Fruit fly (Drosophila melanogaster) whole organism, embryonic: Measurements from ENCODE around the gene Efr.

Experiments
- Aef1 ChIP-seq: fragments of 200-800 bp; sonication (Bioruptor generic); IDR thresholded peaks from 3 replicates; pipeline ENCODE4 v1.3.6; 2022; ENCODE audit warnings: missing biosample characterization, missing genetic modification characterization
- Antp ChIP-seq: fragments of 200-800 bp; sonication (Bioruptor generic); optimal IDR thresholded peaks from 3 replicates; lab custom pipeline; 2016; ENCODE audit warnings: missing biosample characterization, missing genetic modification characterization
- Asciz ChIP-seq: fragments of 200-800 bp; sonication (Bioruptor generic); optimal IDR thresholded peaks from 2 replicates; lab custom pipeline; 2017; ENCODE audit warnings: missing biosample characterization, mild to moderate bottlenecking, missing genetic modification characterization, missing genetic modification reagents
- Bgb ChIP-seq: fragments of 200-800 bp; sonication (Bioruptor generic); IDR thresholded peaks from 2 replicates; pipeline ENCODE4 v1.3.6; 2022; ENCODE audit warnings: missing biosample characterization, missing genetic modification characterization; ENCODE audit not compliant: partially characterized antibody
- Blimp-1 ChIP-seq: fragments of 200-800 bp; sonication (Bioruptor generic); optimal IDR thresholded peaks from 3 replicates; lab custom pipeline; 2018; ENCODE audit warnings: missing biosample characterization, missing genetic modification characterization, mild to moderate bottlenecking, moderate library complexity, missing genetic modification reagents
- CG10321 ChIP-seq: fragments of 200-800 bp; sonication (Bioruptor generic); IDR thresholded peaks from 2 replicates; pipeline ENCODE4 v1.3.6; 2022; ENCODE audit warnings: missing biosample characterization, missing genetic modification characterization
- CG11093 ChIP-seq: fragments of 200-800 bp; sonication (Bioruptor generic); IDR thresholded peaks from 3 replicates; pipeline ENCODE4 v1.3.6; 2022; ENCODE audit warnings: missing biosample characterization, missing genetic modification characterization
- CG12744 ChIP-seq: fragments of 200-800 bp; sonication (Bioruptor generic); optimal IDR thresholded peaks from 2 replicates; lab custom pipeline; 2016; ENCODE audit warnings: missing biosample characterization, missing genetic modification characterization
- CG16863 ChIP-seq: fragments of 200-800 bp; sonication (Bioruptor generic); optimal IDR thresholded peaks from 3 replicates; lab custom pipeline; 2016; ENCODE audit warnings: missing biosample characterization, missing genetic modification characterization
- CG17186 ChIP-seq: fragments of 200-800 bp; sonication (Bioruptor generic); optimal IDR thresholded peaks from 3 replicates; lab custom pipeline; 2017; ENCODE audit warnings: missing biosample characterization, missing genetic modification reagents, missing genetic modification characterization
- CG2116 ChIP-seq: fragments of 200-800 bp; sonication (Bioruptor generic); optimal IDR thresholded peaks from 3 replicates; lab custom pipeline; 2018; ENCODE audit warnings: missing biosample characterization, mild to moderate bottlenecking, missing genetic modification characterization
- CG3163 ChIP-seq: fragments of 200-800 bp; sonication (Bioruptor generic); optimal IDR thresholded peaks from 3 replicates; lab custom pipeline; 2016; ENCODE audit warnings: missing biosample characterization, missing genetic modification characterization
- CG33213 ChIP-seq: fragments of 200-800 bp; sonication (Bioruptor generic); optimal IDR thresholded peaks from 3 replicates; lab custom pipeline; 2016; ENCODE audit warnings: missing biosample characterization, missing genetic modification characterization
- CG4282 ChIP-seq: fragments of 200-800 bp; sonication (Bioruptor generic); optimal IDR thresholded peaks from 2 replicates; lab custom pipeline; 2016; ENCODE audit warnings: missing biosample characterization, missing genetic modification characterization
- CG4707 ChIP-seq: fragments of 200-800 bp; sonication (Bioruptor generic); optimal IDR thresholded peaks from 2 replicates; lab custom pipeline; 2018; ENCODE audit warnings: missing biosample characterization, mild to moderate bottlenecking, missing genetic modification characterization, moderate library complexity
- CG5953 ChIP-seq: fragments of 200-800 bp; sonication (Bioruptor generic); IDR thresholded peaks from 2 replicates; pipeline ENCODE4 v1.3.6; 2022; ENCODE audit warnings: missing biosample characterization, missing genetic modification characterization
- CG6683 ChIP-seq: fragments of 200-800 bp; sonication (Bioruptor generic); optimal IDR thresholded peaks from 2 replicates; lab custom pipeline; 2017; ENCODE audit warnings: missing biosample characterization, mild to moderate bottlenecking, missing genetic modification characterization, missing genetic modification reagents
- CG6765 ChIP-seq: fragments of 200-800 bp; sonication (Bioruptor generic); optimal IDR thresholded peaks from 3 replicates; lab custom pipeline; 2017; ENCODE audit warnings: missing biosample characterization, mild to moderate bottlenecking, missing genetic modification characterization
- CG7271 ChIP-seq: fragments of 200-800 bp; sonication (Bioruptor generic); optimal IDR thresholded peaks from 2 replicates; lab custom pipeline; 2018; ENCODE audit warnings: missing biosample characterization, mild to moderate bottlenecking, missing genetic modification characterization, moderate library complexity
- CG7357 ChIP-seq: fragments of 200-800 bp; sonication (Bioruptor generic); IDR thresholded peaks from 3 replicates; pipeline ENCODE4 v1.3.6; 2022; ENCODE audit warnings: missing biosample characterization, missing genetic modification characterization
- CHES-1-like ChIP-seq: fragments of 200-800 bp; sonication (Bioruptor generic); optimal IDR thresholded peaks from 2 replicates; lab custom pipeline; 2016; ENCODE audit warnings: missing biosample characterization, missing genetic modification characterization
- Dp ChIP-seq: fragments of 200-800 bp; sonication (Bioruptor generic); optimal IDR thresholded peaks from 2 replicates; lab custom pipeline; 2018; ENCODE audit warnings: missing biosample characterization, mild to moderate bottlenecking, missing genetic modification characterization, moderate library complexity
- E2f1 ChIP-seq: fragments of 200-800 bp; sonication (Bioruptor generic); IDR thresholded peaks from 2 replicates; pipeline ENCODE4 v1.3.6; 2022; ENCODE audit warnings: missing biosample characterization, missing genetic modification characterization
- HLH4C ChIP-seq: fragments of 200-800 bp; sonication (Bioruptor generic); IDR thresholded peaks from 3 replicates; pipeline ENCODE4 v1.3.6; 2022; ENCODE audit warnings: missing biosample characterization, missing genetic modification characterization; ENCODE audit not compliant: partially characterized antibody
- HmgD ChIP-seq: fragments of 200-800 bp; sonication (Bioruptor generic); optimal IDR thresholded peaks from 3 replicates; lab custom pipeline; 2016; ENCODE audit warnings: missing biosample characterization, missing genetic modification characterization
- Kr ChIP-seq: fragments of 200-800 bp; sonication (Bioruptor generic); optimal IDR thresholded peaks from 2 replicates; lab custom pipeline; 2017; ENCODE audit warnings: missing biosample characterization, mild to moderate bottlenecking, missing genetic modification characterization
- TFAM ChIP-seq: fragments of 200-800 bp; sonication (Bioruptor generic); optimal IDR thresholded peaks from 2 replicates; lab custom pipeline; 2017; ENCODE audit warnings: missing biosample characterization, missing genetic modification characterization, inconsistent platforms
- Trl ChIP-seq, 3 experiments: fragments of >200 bp in 2 of 3; fragments of 200-800 bp in 1 of 3; sonication (Bioruptor generic) in 1 of 3; optimal IDR thresholded peaks; 2 replicates in 1 of 3; 3 replicates in 2 of 3; lab custom pipeline; 2016 to 2017; ENCODE audit warnings: missing biosample characterization in 1 of 3, missing genetic modification characterization in 1 of 3
- Usf ChIP-seq: fragments of 200-800 bp; sonication (Bioruptor generic); optimal IDR thresholded peaks from 2 replicates; lab custom pipeline; 2017; ENCODE audit warnings: missing genotype, missing biosample characterization, missing genetic modification characterization
- amos ChIP-seq: fragments of 200-800 bp; sonication (Bioruptor generic); IDR thresholded peaks from 2 replicates; pipeline ENCODE4 v1.3.6; 2022; ENCODE audit warnings: missing biosample characterization, missing genetic modification characterization; ENCODE audit not compliant: partially characterized antibody
- ara ChIP-seq: fragments of 200-800 bp; sonication (Bioruptor generic); IDR thresholded peaks from 2 replicates; pipeline ENCODE4 v1.3.6; 2022; ENCODE audit warnings: missing biosample characterization, missing genetic modification characterization
- bab2 ChIP-seq: fragments of 200-800 bp; sonication (Bioruptor generic); optimal IDR thresholded peaks from 2 replicates; lab custom pipeline; 2016; ENCODE audit warnings: missing biosample characterization, missing genetic modification characterization
- ci ChIP-seq: fragments of 200-800 bp; sonication (Bioruptor generic); IDR thresholded peaks from 3 replicates; pipeline ENCODE4 v1.3.6; 2022; ENCODE audit warnings: missing biosample characterization, missing genetic modification characterization
- da ChIP-seq: fragments of 200-800 bp; sonication (Bioruptor generic); optimal IDR thresholded peaks from 2 replicates; lab custom pipeline; 2016; ENCODE audit warnings: missing biosample characterization, missing genetic modification characterization
- fru ChIP-seq: fragments of >200 bp; optimal IDR thresholded peaks from 2 replicates; lab custom pipeline; 2017
- gce ChIP-seq: fragments of 200-800 bp; sonication (Bioruptor generic); IDR thresholded peaks from 3 replicates; pipeline ENCODE4 v1.3.6; 2022; ENCODE audit warnings: missing biosample characterization, missing genetic modification characterization
- grau ChIP-seq: fragments of 200-800 bp; optimal IDR thresholded peaks from 3 replicates; lab custom pipeline; 2019; ENCODE audit warnings: missing biosample characterization, mild to moderate bottlenecking, missing genetic modification characterization, moderate library complexity
- gsb ChIP-seq: fragments of 200-800 bp; sonication (Bioruptor generic); IDR thresholded peaks from 2 replicates; pipeline ENCODE4 v1.3.6; 2022; ENCODE audit warnings: missing biosample characterization, missing genetic modification characterization
- hb ChIP-seq: fragments of 200-800 bp; sonication (Bioruptor generic); IDR thresholded peaks from 3 replicates; pipeline ENCODE4 v1.3.6; 2022; ENCODE audit warnings: missing biosample characterization, missing genetic modification characterization; ENCODE audit not compliant: partially characterized antibody
- lola ChIP-seq, 3 experiments: fragments of >200 bp in 2 of 3; fragments of 200-800 bp in 1 of 3; sonication (Bioruptor generic) in 1 of 3; optimal IDR thresholded peaks; 2 replicates each; lab custom pipeline; 2017 to 2019; ENCODE audit warnings: missing biosample characterization in 3 of 3, missing genetic modification characterization in 3 of 3, mild to moderate bottlenecking in 1 of 3, moderate library complexity in 1 of 3
- pan ChIP-seq, 4 experiments: fragments of >200 bp in 3 of 4; fragments of 200-800 bp in 1 of 4; sonication (Bioruptor generic) in 1 of 4; optimal IDR thresholded peaks in 3 of 4; IDR thresholded peaks in 1 of 4; 2 replicates each; pipeline versions ENCODE4 v1.3.6 to Lab custom; 2017 to 2022; ENCODE audit warnings: missing biosample characterization in 2 of 4, missing genetic modification characterization in 2 of 4, mixed read lengths in 1 of 4
- pita ChIP-seq: fragments of 200-800 bp; sonication (Bioruptor generic); optimal IDR thresholded peaks from 2 replicates; lab custom pipeline; 2017; ENCODE audit warnings: missing biosample characterization, mild to moderate bottlenecking, missing genetic modification characterization
- pum ChIP-seq: fragments of 200-800 bp; sonication (Bioruptor generic); optimal IDR thresholded peaks from 2 replicates; lab custom pipeline; 2016; ENCODE audit warnings: missing biosample characterization, missing genetic modification characterization
- ranshi ChIP-seq: fragments of 200-800 bp; sonication (Bioruptor generic); IDR thresholded peaks from 2 replicates; pipeline ENCODE4 v1.3.6; 2022; ENCODE audit warnings: missing biosample characterization, missing genetic modification characterization
- sim ChIP-seq: fragments of 200-800 bp; sonication (Bioruptor generic); IDR thresholded peaks from 2 replicates; pipeline ENCODE4 v1.3.6; 2022; ENCODE audit warnings: missing biosample characterization, missing genetic modification characterization
- toy ChIP-seq: fragments of 200-800 bp; sonication (Bioruptor generic); IDR thresholded peaks from 2 replicates; pipeline ENCODE4 v1.3.6; 2022; ENCODE audit warnings: missing biosample characterization, missing genetic modification characterization
- wdn ChIP-seq: fragments of 200-800 bp; sonication (Bioruptor generic); IDR thresholded peaks from 2 replicates; pipeline ENCODE4 v1.3.6; 2022; ENCODE audit warnings: missing biosample characterization, missing genetic modification characterization

Efr gene

DNA sequence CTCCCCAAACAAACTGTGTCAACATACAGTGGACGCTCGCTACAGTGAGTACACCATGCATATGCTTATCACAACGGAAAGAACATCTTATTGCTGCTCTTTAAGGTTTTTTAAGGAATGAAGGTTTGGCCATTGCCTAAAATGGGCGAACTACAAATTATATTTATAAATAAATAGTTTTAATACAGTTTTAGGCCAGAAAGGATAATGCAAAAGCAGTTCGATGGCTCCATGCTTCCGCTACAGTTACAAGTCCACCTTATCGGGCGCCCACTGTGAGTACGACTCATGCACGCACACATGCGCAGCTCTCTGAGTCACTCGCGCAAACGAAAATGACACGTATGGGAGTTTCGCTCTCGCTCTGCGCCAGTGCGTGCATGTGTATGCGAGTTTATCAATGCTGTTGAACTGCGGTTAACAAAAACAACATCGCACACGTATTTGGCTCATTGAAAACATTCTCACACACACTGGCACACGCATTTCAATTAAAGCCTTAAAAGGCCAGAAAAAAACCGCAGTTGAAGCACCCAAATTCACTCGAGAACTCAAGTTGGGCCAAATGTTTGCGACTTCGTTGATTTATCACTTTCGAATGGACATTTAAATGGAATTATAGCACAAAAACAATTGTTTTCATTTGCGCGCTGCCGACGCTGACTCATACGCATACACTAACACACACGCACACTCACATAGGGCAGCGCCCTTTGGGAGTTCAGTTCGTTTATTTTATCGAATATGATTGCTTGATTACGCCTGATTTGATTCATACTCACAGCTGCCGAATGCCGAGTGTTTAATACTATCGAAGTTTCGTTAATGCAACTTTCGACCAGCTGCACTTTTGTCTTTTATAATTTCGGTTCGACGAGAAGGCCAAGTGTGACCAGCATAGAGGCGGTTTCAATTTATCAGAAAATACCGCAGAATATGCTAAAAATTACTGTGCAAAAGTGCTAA lies 4.8 kb downstream of the Efr start, which contains the start of gene sqh (continued):
- peak; percentile 80 for TF ChIP-seq Usf (GFP tag; lab: Kevin White, UChicago)
- TF ChIP-seq Antp (GFP tag; lab: Kevin White, UChicago), result peak; percentile 43
- TF ChIP-seq sim (GFP tag; lab: Robert Waterston, UW), result 0 out of 2 replicates have a peak, but pooled peaks have one; percentile 37
- peak; percentile 84 for TF ChIP-seq CG7357 (GFP tag; lab: Robert Waterston, UW)
- peak; percentile 77 for TF ChIP-seq CG5953 (GFP tag; lab: Robert Waterston, UW)
- peak; percentile 75 for TF ChIP-seq CG6765 (GFP tag; lab: Kevin White, UChicago)
- TF ChIP-seq Trl (optimal IDR thresholded peaks at IDR 0.05; lab: Kevin White, UChicago), result peak; percentile 36 to 49
- TF ChIP-seq Trl (GFP tag; optimal IDR thresholded peaks at IDR 0.05; lab: Kevin White, UChicago), result peak; percentile 26
- TF ChIP-seq CG2116 (GFP tag; lab: Kevin White, UChicago), result peak; percentile 56
- peak; percentile 78 for TF ChIP-seq Blimp-1 (GFP tag; lab: Kevin White, UChicago)
- TF ChIP-seq CG4282 (GFP tag; lab: Kevin White, UChicago), result no peak
- TF ChIP-seq CG16863, result peak; percentile 13
- peak; percentile 79 for TF ChIP-seq gsb (GFP tag; lab: Robert Waterston, UW)
- peak; percentile 85 for TF ChIP-seq Aef1
- no peak for TF ChIP-seq da
- peak; percentile 23 for TF ChIP-seq bab2 (GFP tag; lab: Kevin White, UChicago)
- TF ChIP-seq CG10321 (GFP tag; lab: Robert Waterston, UW), result peak; percentile 63; the same call in 1 of the 2 replicates
- peak; percentile 86 for TF ChIP-seq ara (GFP tag; lab: Robert Waterston, UW)
- no peak for TF ChIP-seq Kr (GFP tag; lab: Kevin White, UChicago)
- peak; percentile 81 for TF ChIP-seq CG6683 (GFP tag; lab: Kevin White, UChicago)
- peak in 1 of 3 experiments; percentile 84 for TF ChIP-seq lola (GFP tag; optimal IDR thresholded peaks at IDR 0.05; lab: Kevin White, UChicago)
- TF ChIP-seq wdn (GFP tag; lab: Robert Waterston, UW), result peak; percentile 85
- no peak for TF ChIP-seq TFAM (GFP tag; lab: Kevin White, UChicago)
- TF ChIP-seq CG3163 (GFP tag; lab: Kevin White, UChicago), result no peak
- no peak for TF ChIP-seq pan (optimal IDR thresholded peaks at IDR 0.05; lab: Kevin White, UChicago)
- peak in 1 of 2 experiments; percentile 87 for TF ChIP-seq pan (GFP tag; optimal IDR thresholded peaks at IDR 0.05 in 1 of 2, IDR thresholded peaks at IDR 0.05 in 1 of 2)
- TF ChIP-seq E2f1 (GFP tag; lab: Robert Waterston, UW), result peak; percentile 89
- TF ChIP-seq CG17186 (GFP tag; lab: Kevin White, UChicago), result peak; percentile 24
- TF ChIP-seq fru, result no peak
- peak; percentile 78 for TF ChIP-seq CG4707 (GFP tag; lab: Kevin White, UChicago)
- TF ChIP-seq gce, result peak; percentile 57; the same call in 2 of the 3 replicates
- TF ChIP-seq ranshi (GFP tag; lab: Robert Waterston, UW), result peak; percentile 83
- no peak for TF ChIP-seq pita
- TF ChIP-seq HmgD (GFP tag; lab: Kevin White, UChicago), result no peak
- TF ChIP-seq CG33213 (GFP tag; lab: Kevin White, UChicago), result peak; percentile 55
- no peak for TF ChIP-seq CHES-1-like (GFP tag; lab: Kevin White, UChicago)
- peak; percentile 78 for TF ChIP-seq Asciz (GFP tag; lab: Kevin White, UChicago)
- no peak for TF ChIP-seq hb
- peak; percentile 90 for TF ChIP-seq CG11093 (GFP tag; lab: Robert Waterston, UW)
- TF ChIP-seq Bgb (GFP tag; lab: Robert Waterston, UW), result peak; percentile 43; the same call in 1 of the 2 replicates
- TF ChIP-seq toy (GFP tag; lab: Robert Waterston, UW), result peak; percentile 73; the same call in 1 of the 2 replicates
- TF ChIP-seq pum, result peak; percentile 35
- peak; percentile 99 for TF ChIP-seq grau (tag; lab: Kevin White, UChicago)
- TF ChIP-seq HLH4C (GFP tag; lab: Robert Waterston, UW), result no peak
- TF ChIP-seq CG7271 (tag; lab: Kevin White, UChicago), result no peak
- TF ChIP-seq Dp (GFP tag; lab: Kevin White, UChicago), result no peak
- peak; percentile 44 for TF ChIP-seq CG12744 (GFP tag; lab: Kevin White, UChicago)
- peak; percentile 88 for TF ChIP-seq ci (GFP tag; lab: Robert Waterston, UW)
- TF ChIP-seq amos, result peak; percentile 8; the same call in 1 of the 2 replicates
